Worm (Caenorhabditis elegans) whole organism, midembryonic: ENCODE data around the gene arl-5.

Experiments
- T22C8.4 ChIP-seq: fragments of 200-800 bp; sonication (Bioruptor generic); IDR thresholded peaks from 2 replicates; pipeline ENCODE4 v1.3.6; 2022; ENCODE audit warnings: missing genetic modification characterization, missing compliant biosample characterization
- cog-1 ChIP-seq: sonication (generic microtip); optimal IDR thresholded peaks from 2 replicates; lab custom pipeline; 2016; ENCODE audit warnings: missing genetic modification characterization, missing compliant biosample characterization
- flt-1 ChIP-seq: fragments of 200-800 bp; sonication (Bioruptor generic); IDR thresholded peaks from 2 replicates; pipeline ENCODE4 v1.3.6; 2022; ENCODE audit warnings: missing genetic modification characterization, missing compliant biosample characterization
- klf-2 ChIP-seq: fragments of 200-800 bp; sonication (Bioruptor generic); conservative IDR thresholded peaks from 2 replicates; pipeline ENCODE4 v1.3.6; 2022; ENCODE audit warnings: missing genetic modification reagents, missing genetic modification characterization, missing compliant biosample characterization
- tab-1 ChIP-seq: fragments of 200-800 bp; sonication (Bioruptor generic); IDR thresholded peaks from 2 replicates; pipeline ENCODE4 v1.3.6; 2022; ENCODE audit warnings: missing genetic modification characterization, missing compliant biosample characterization

DNA sequence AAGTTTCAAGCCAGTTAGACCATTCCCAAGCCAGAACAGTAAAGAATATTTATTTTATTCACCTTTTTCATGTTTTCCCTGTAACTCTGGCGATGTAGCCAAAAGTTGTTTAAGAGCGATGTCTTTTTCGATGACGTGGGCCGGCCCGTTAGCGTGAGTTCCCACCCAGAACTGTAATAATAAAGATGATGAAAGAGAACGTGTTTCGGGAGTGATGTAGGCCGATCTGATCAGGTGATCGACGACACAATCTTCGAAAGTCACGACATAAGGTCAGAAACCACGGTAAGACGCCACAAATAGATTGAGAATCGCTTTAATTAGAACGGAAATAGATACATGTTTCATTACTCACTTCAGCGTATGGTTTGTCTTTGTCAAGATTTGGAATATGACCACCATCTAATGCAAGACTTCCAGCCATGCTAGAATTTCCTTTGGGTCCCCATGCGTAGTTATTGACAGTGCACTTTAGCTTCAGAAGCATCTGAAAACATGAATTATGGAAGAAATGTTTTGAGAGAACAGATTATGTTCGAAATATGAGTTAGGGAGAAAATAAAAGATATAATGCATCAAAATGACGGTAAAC, 16.0 kb upstream of the arl-5 start, which contains the start of gene ZK632.4:
- TF ChIP-seq flt-1 (no peak), klf-2 (no peak), tab-1 (GFP tag; lab: Robert Waterston, UW) (no peak), T22C8.4 (GFP tag; lab: Robert Waterston, UW) (no peak), cog-1 (tag; lab: Kevin White, UChicago) (no peak)
